Worm (Caenorhabditis elegans) whole organism, L4 larva: ENCODE results near the gene str-86.

Experiments used
- Y48G9A.11 ChIP-seq: fragments of 200-800 bp; sonication (Bioruptor generic); IDR thresholded peaks from 2 replicates; pipeline ENCODE4 v1.3.6; 2022; ENCODE audit warnings: missing genetic modification reagents, missing genetic modification characterization, missing compliant biosample characterization
- ama-1 ChIP-seq: fragments of 150-350 bp; optimal IDR thresholded peaks from 2 replicates; lab custom pipeline; 2014; ENCODE audit warnings: inconsistent platforms, mixed read lengths
- ceh-32 ChIP-seq: sonication (generic microtip); optimal IDR thresholded peaks from 2 replicates; lab custom pipeline; 2016; ENCODE audit warnings: mild to moderate bottlenecking, missing genetic modification characterization, missing compliant biosample characterization; ENCODE audit not compliant: poor library complexity
- ceh-62 ChIP-seq: sonication (generic microtip); optimal IDR thresholded peaks from 2 replicates; lab custom pipeline; 2017; ENCODE audit warnings: missing biosample characterization, missing genetic modification characterization
- daf-12 ChIP-seq: fragments of 150-350 bp; optimal IDR thresholded peaks from 2 replicates; lab custom pipeline; 2014; ENCODE audit warnings: missing biosample characterization, missing genetic modification reagents, missing genetic modification characterization
- dpl-1 ChIP-seq: fragments of 150-350 bp; optimal IDR thresholded peaks from 2 replicates; lab custom pipeline; 2014; ENCODE audit warnings: missing biosample characterization, missing genetic modification reagents, missing genetic modification characterization
- egl-27 ChIP-seq: sonication (generic microtip); optimal IDR thresholded peaks from 3 replicates; lab custom pipeline; 2017; ENCODE audit warnings: missing biosample characterization, missing genetic modification reagents, missing genetic modification characterization
- fos-1 ChIP-seq: fragments of 150-350 bp; optimal IDR thresholded peaks from 2 replicates; lab custom pipeline; 2014; ENCODE audit warnings: missing biosample characterization, missing genetic modification characterization
- jun-1 ChIP-seq: fragments of 150-350 bp; optimal IDR thresholded peaks from 2 replicates; lab custom pipeline; 2014; ENCODE audit warnings: missing biosample characterization, missing genetic modification reagents, missing genetic modification characterization
- lin-13 ChIP-seq: fragments of 150-350 bp; optimal IDR thresholded peaks from 2 replicates; lab custom pipeline; 2014; ENCODE audit warnings: missing biosample characterization, missing genetic modification reagents, missing genetic modification characterization
- mep-1 ChIP-seq: fragments of 150-350 bp; sonication (generic microtip); optimal IDR thresholded peaks from 3 replicates; lab custom pipeline; 2014; ENCODE audit warnings: missing biosample characterization, missing genetic modification characterization
- nhr-11 ChIP-seq: fragments of 150-350 bp; optimal IDR thresholded peaks from 2 replicates; lab custom pipeline; 2014; ENCODE audit warnings: missing biosample characterization, missing genetic modification characterization
- nhr-237 ChIP-seq: sonication (generic microtip); optimal IDR thresholded peaks from 2 replicates; lab custom pipeline; 2017; ENCODE audit warnings: missing biosample characterization, missing genetic modification characterization
- nhr-28 ChIP-seq: fragments of 150-350 bp; optimal IDR thresholded peaks from 2 replicates; lab custom pipeline; 2014; ENCODE audit warnings: missing biosample characterization, missing genetic modification characterization

ce11 chrV:8948996-8949395 lies 34.5 kb downstream of the str-86 start:
- TF ChIP-seq ceh-32 (tag; lab: Kevin White, UChicago) (no peak), jun-1 (tag; lab: Kevin White, UChicago) (no peak), nhr-28 (tag; lab: Kevin White, UChicago) (peak; percentile 43), nhr-11 (tag; lab: Kevin White, UChicago) (no peak), mep-1 (tag; lab: Kevin White, UChicago) (no peak), lin-13 (no peak), nhr-237 (no peak), daf-12 (no peak), Y48G9A.11 (GFP tag; lab: Robert Waterston, UW) (no peak), egl-27 (no peak), dpl-1 (GFP tag; lab: Kevin White, UChicago) (no peak), ama-1 (lab: Kevin White, UChicago) (no peak), fos-1 (tag; lab: Kevin White, UChicago) (no peak), ceh-62 (tag; lab: Kevin White, UChicago) (no peak)
